Worm (Caenorhabditis elegans): ENCODE measurements around the gene ZK938.12.

Gene ZK938.12

DNA sequence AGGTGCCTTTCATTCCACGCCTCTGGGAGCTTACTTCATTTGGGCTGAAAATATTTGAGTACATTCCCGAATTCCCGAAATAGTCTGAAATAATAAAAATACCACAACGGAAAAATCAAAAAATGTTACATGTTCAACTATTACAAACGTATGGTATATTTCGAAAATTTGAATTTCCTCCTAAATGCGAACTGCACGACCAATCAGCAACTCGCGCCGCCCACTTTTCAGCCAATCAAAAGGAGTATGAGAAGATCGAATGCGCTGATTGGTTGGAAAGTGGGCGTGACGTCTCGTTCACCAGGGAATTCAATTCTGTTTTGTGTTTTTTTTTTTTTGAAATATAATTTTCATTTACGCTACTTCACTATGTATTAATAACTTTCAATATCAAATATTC lies 37.6 kb downstream of the ZK938.12 start, which contains the start of gene old-1:
Gene old-1, minus strand, starts transcription at position 50 of the 400 bp plus-strand sequence.
- TF ChIP-seq nfya-1 (tag; optimal IDR thresholded peaks at IDR 0.05) = peak; percentile 65
- no peak for TF ChIP-seq elt-4 (tag; optimal IDR thresholded peaks at IDR 0.05)

DNA sequence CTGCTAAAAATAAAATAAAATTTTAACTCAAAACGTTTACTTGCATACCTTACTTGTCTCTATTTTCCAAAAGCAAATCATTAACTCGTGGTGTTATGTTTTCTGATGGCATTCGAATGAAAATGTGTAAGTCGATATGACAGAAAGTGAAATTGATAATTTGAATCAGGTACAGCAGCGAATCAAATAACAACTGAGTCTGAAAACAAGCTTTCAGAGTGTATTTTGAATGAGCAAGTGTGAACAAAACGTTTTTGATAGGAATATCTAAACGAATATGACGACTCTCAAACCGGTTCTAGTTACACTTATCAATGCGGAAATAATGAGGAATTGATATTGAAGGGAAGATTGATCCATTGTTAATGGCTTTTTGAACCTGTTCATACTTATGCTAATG lies 39.9 kb downstream of the ZK938.12 start, which contains the start of gene chil-7:
Gene chil-7, minus strand, starts transcription at position 112 of the 400 bp plus-strand sequence.
- TF ChIP-seq elt-2 (tag; optimal IDR thresholded peaks at IDR 0.05) (no peak), ref-2 (tag; optimal IDR thresholded peaks at IDR 0.05) (no peak), ceh-31 (tag; optimal IDR thresholded peaks at IDR 0.05) (no peak), ceh-19 (GFP tag; optimal IDR thresholded peaks at IDR 0.05) (no peak), pag-3 (tag; optimal IDR thresholded peaks at IDR 0.05; ENCODE audit: borderline replicate concordance) (no peak), rnt-1 (tag; optimal IDR thresholded peaks at IDR 0.05) (no peak), unc-42 (tag; optimal IDR thresholded peaks at IDR 0.05) (no peak), ets-4 (tag; optimal IDR thresholded peaks at IDR 0.05) (no peak), K09A11.1 (tag; optimal IDR thresholded peaks at IDR 0.05; ENCODE audit: insufficient read depth) (no peak), fkh-10 (GFP tag; optimal IDR thresholded peaks at IDR 0.05) (no peak), ceh-18 (tag; optimal IDR thresholded peaks at IDR 0.05) (no peak), zip-5 (tag; optimal IDR thresholded peaks at IDR 0.05) (no peak)

DNA sequence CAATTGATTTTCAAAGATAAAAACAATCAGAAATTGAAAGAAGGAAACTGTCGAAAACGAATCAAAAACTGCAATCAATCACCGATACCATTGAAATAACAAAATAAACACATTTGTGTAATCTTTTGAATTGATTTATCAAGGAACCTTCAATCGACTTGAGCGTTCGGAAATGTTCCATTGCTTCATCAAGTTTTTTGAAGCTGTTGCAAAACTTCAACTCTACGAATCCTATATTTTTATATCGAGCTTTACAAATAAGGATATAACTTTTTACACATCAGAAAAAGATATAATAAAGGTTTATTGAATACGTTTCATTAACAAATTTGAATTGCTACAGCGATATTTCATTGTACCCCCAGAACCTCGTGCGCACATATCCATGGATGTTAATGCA lies 41.8 kb downstream of the ZK938.12 start, which contains the start of gene chil-8:
Gene chil-8, minus strand, starts transcription at position 101 of the 400 bp plus-strand sequence.
- no peak for TF ChIP-seq pha-2 (tag; optimal IDR thresholded peaks at IDR 0.05)
- no peak for TF ChIP-seq nhr-11 (tag; optimal IDR thresholded peaks at IDR 0.05)
- TF ChIP-seq sox-2 (GFP tag; IDR thresholded peaks at IDR 0.05) = no peak
- no peak for TF ChIP-seq madf-2 (tag; optimal IDR thresholded peaks at IDR 0.05)
- TF ChIP-seq sdc-2 (tag; optimal IDR thresholded peaks at IDR 0.05) = no peak
- no peak for TF ChIP-seq lin-11 (tag; optimal IDR thresholded peaks at IDR 0.05)
- no peak for TF ChIP-seq ceh-48 (tag; optimal IDR thresholded peaks at IDR 0.05)
- TF ChIP-seq hlh-6 (tag; optimal IDR thresholded peaks at IDR 0.05) = no peak
- TF ChIP-seq dmd-4 (tag; optimal IDR thresholded peaks at IDR 0.05; ENCODE audit: borderline replicate concordance) = no peak
- TF ChIP-seq unc-3 (GFP tag; conservative IDR thresholded peaks at IDR 0.05) = no peak
- no peak for TF ChIP-seq unc-3 (tag; optimal IDR thresholded peaks at IDR 0.05)
- TF ChIP-seq ceh-22 (tag; optimal IDR thresholded peaks at IDR 0.05) = no peak
- no peak for TF ChIP-seq pqm-1 (tag; optimal IDR thresholded peaks at IDR 0.05)
- no peak for TF ChIP-seq ceh-30 (tag; optimal IDR thresholded peaks at IDR 0.05)

DNA sequence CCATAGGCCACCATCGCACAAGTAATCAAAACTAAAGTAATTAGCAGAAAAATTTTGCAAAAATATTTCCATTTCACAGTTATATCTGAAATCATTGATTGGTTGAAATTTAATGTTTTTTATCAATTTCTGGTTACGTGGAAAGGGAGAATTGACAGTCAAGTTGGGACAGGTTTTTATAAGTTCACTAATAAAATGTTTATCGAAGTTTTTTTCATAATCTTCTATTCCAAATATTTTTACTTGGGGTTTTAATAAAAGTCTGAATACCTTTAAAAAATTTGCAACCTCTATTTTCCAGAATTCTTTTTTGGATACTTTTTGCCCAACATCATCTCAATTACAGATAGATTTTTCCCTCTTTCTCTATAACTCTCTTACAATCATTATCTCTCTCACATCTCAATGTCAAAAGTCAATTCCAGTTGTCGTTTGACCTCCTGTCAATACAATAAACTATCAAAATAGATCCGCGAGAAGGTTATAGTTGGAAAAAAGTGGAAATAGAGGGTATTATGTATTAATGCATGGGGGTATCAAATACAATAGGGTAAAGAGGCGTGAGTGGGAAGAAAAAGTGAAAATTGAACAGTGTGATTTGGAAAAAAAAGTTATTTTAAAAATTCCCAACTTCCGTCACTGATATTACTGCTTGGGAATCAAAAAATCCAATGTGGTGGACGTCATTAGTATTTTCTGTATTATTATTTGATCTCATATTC lies 43.5 kb downstream of the ZK938.12 start, which contains the start of the genes chil-2 and ctsa-3.2:
Gene chil-2, minus strand, starts transcription at position 101 of the 722 bp plus-strand sequence.
Gene ctsa-3.2, plus strand, starts transcription at position 672 of the 722 bp plus-strand sequence.
- TF ChIP-seq fkh-10 (GFP tag; optimal IDR thresholded peaks at IDR 0.05) = no peak
- no peak for TF ChIP-seq dve-1 (tag; optimal IDR thresholded peaks at IDR 0.05)
- no peak for TF ChIP-seq tbx-7 (tag; optimal IDR thresholded peaks at IDR 0.05)
- no peak for TF ChIP-seq pros-1 (tag; optimal IDR thresholded peaks at IDR 0.05)
- no peak for TF ChIP-seq ceh-6 (GFP tag; optimal IDR thresholded peaks at IDR 0.05)
- TF ChIP-seq ceh-34 (tag; optimal IDR thresholded peaks at IDR 0.05) = no peak
- TF ChIP-seq ceh-9 (tag; optimal IDR thresholded peaks at IDR 0.05) = no peak
- no peak for TF ChIP-seq hlh-8 (tag; optimal IDR thresholded peaks at IDR 0.05)
- no peak for TF ChIP-seq ets-4 (tag; optimal IDR thresholded peaks at IDR 0.05)
- no peak for TF ChIP-seq pat-9 (tag; optimal IDR thresholded peaks at IDR 0.05)
- no peak for TF ChIP-seq zip-5 (tag; optimal IDR thresholded peaks at IDR 0.05)
- no peak for TF ChIP-seq odd-2 (tag; optimal IDR thresholded peaks at IDR 0.05)
- no peak for TF ChIP-seq unc-55 (GFP tag; optimal IDR thresholded peaks at IDR 0.05)
- TF ChIP-seq hlh-15 (tag; optimal IDR thresholded peaks at IDR 0.05) = no peak

Data from whole organism, late embryonic.